Worm (Caenorhabditis elegans) whole organism, mixed stage, embryonic: ENCODE data around the gene samt-1.
"Not testable (repeated sequence)": the region's sequence is repeated elsewhere in the genome, so short reads cannot be mapped to it uniquely, and the experiment has no call there.

Experiments
- M03D4.4 ChIP-seq: sonication (generic microtip); optimal IDR thresholded peaks from 2 replicates; lab custom pipeline; 2017; ENCODE audit warnings: mild to moderate bottlenecking, missing genetic modification characterization, missing compliant biosample characterization
- ceh-43 ChIP-seq: fragments of 200-800 bp; sonication (Bioruptor generic); optimal IDR thresholded peaks from 2 replicates; lab custom pipeline; 2018; ENCODE audit warnings: mild to moderate bottlenecking, missing genetic modification characterization, moderate library complexity, missing compliant biosample characterization
- ces-1 ChIP-seq: fragments of 150-350 bp; optimal IDR thresholded peaks from 2 replicates; lab custom pipeline; 2014; ENCODE audit warnings: missing biosample characterization, missing genetic modification reagents, missing genetic modification characterization
- elt-1 ChIP-seq: sonication (generic microtip); optimal IDR thresholded peaks from 2 replicates; lab custom pipeline; 2017; ENCODE audit warnings: missing genetic modification characterization, mild to moderate bottlenecking, missing compliant biosample characterization, antibody characterized with exemption, moderate library complexity, borderline replicate concordance; ENCODE audit not compliant: insufficient read depth
- elt-3 ChIP-seq: fragments of 150-350 bp; optimal IDR thresholded peaks from 2 replicates; lab custom pipeline; 2014; ENCODE audit warnings: missing biosample characterization, missing genetic modification characterization
- lin-13 ChIP-seq: fragments of 150-350 bp; optimal IDR thresholded peaks from 2 replicates; lab custom pipeline; 2014; ENCODE audit warnings: missing biosample characterization, missing genetic modification characterization
- nhr-237 ChIP-seq: fragments of 150-350 bp; optimal IDR thresholded peaks from 2 replicates; lab custom pipeline; 2014; ENCODE audit warnings: missing biosample characterization, missing genetic modification characterization
- nhr-28 ChIP-seq: fragments of 150-350 bp; optimal IDR thresholded peaks from 2 replicates; lab custom pipeline; 2014; ENCODE audit warnings: missing biosample characterization, missing genetic modification characterization
- pha-4 ChIP-seq: fragments of 150-350 bp; optimal IDR thresholded peaks from 2 replicates; lab custom pipeline; 2018; ENCODE audit warnings: missing biosample characterization, missing genetic modification reagents, missing genetic modification characterization
- snpc-4 ChIP-seq: fragments of 150-350 bp; optimal IDR thresholded peaks from 2 replicates; lab custom pipeline; 2014; ENCODE audit warnings: missing biosample characterization, missing genetic modification characterization
- sptf-1 ChIP-seq: sonication (generic microtip); optimal IDR thresholded peaks from 2 replicates; lab custom pipeline; 2017; ENCODE audit warnings: mild to moderate bottlenecking, missing genetic modification characterization, moderate library complexity, missing compliant biosample characterization
- tbx-8 ChIP-seq: fragments of 200-800 bp; sonication (Bioruptor generic); optimal IDR thresholded peaks from 2 replicates; lab custom pipeline; 2018; ENCODE audit warnings: mild to moderate bottlenecking, missing genetic modification characterization, moderate library complexity, missing compliant biosample characterization
- unc-62 ChIP-seq: fragments of 150-350 bp; optimal IDR thresholded peaks from 2 replicates; lab custom pipeline; 2014; ENCODE audit warnings: missing biosample characterization, missing genetic modification reagents, missing genetic modification characterization
- ztf-11 ChIP-seq: fragments of 150-350 bp; optimal IDR thresholded peaks from 2 replicates; lab custom pipeline; 2014; ENCODE audit warnings: missing biosample characterization, missing genetic modification characterization

ce11 chrIV:2917729-2918128 is 13.5 kb upstream of the samt-1 start, which contains the start of gene Y54G2A.50:
- TF ChIP-seq tbx-8; pha-4 (tag; lab: Kevin White, UChicago); elt-1 (tag; lab: Kevin White, UChicago); snpc-4 (tag; lab: Kevin White, UChicago); nhr-28; ces-1 (GFP tag; lab: Kevin White, UChicago); unc-62 (GFP tag; lab: Kevin White, UChicago); sptf-1 (tag; lab: Kevin White, UChicago); nhr-237 (tag; lab: Kevin White, UChicago); ztf-11 (tag; lab: Kevin White, UChicago); lin-13; ceh-43 (GFP tag; lab: Kevin White, UChicago); elt-3 (tag; lab: Kevin White, UChicago); M03D4.4 (tag; lab: Kevin White, UChicago): not testable (repeated sequence)
